Worm (Caenorhabditis elegans): ENCODE measurements around the gene srt-11.

Gene srt-11

ce11 chrII:14808686-14809085 lies 2.9 kb downstream of the srt-11 start, which contains the start of gene W01D2.6:
TSS of gene W01D2.6 (plus strand) at chrII:14808986.
- TF ChIP-seq nhr-129 (tag; optimal IDR thresholded peaks at IDR 0.05) (no peak), ama-1 (optimal IDR thresholded peaks at IDR 0.05) (no peak), nhr-237 (tag; optimal IDR thresholded peaks at IDR 0.05) (no peak), ztf-4 (tag; optimal IDR thresholded peaks at IDR 0.05) (no peak), nhr-23 (tag; optimal IDR thresholded peaks at IDR 0.05) (no peak), Y55F3AM.14 (GFP tag; optimal IDR thresholded peaks at IDR 0.05) (no peak), ceh-16 (tag; optimal IDR thresholded peaks at IDR 0.05) (no peak), sma-9 (GFP tag; optimal IDR thresholded peaks at IDR 0.05) (no peak), sma-9 (tag; optimal IDR thresholded peaks at IDR 0.05) (no peak), sma-3 (GFP tag; optimal IDR thresholded peaks at IDR 0.05) (no peak), nhr-25 (tag; optimal IDR thresholded peaks at IDR 0.05) (no peak), unc-55 (GFP tag; optimal IDR thresholded peaks at IDR 0.05) (no peak), nhr-21 (tag; optimal IDR thresholded peaks at IDR 0.05) (no peak)

- TF ChIP-seq elt-1 (tag; optimal IDR thresholded peaks at IDR 0.05) (no peak), lsy-2 (tag; optimal IDR thresholded peaks at IDR 0.05) (peak in 1 of 2 experiments; percentile 24), crh-2 (tag; optimal IDR thresholded peaks at IDR 0.05) (no peak), gmeb-1 (tag; optimal IDR thresholded peaks at IDR 0.05) (no peak), unc-62 (GFP tag; optimal IDR thresholded peaks at IDR 0.05) (no peak), elt-3 (tag; optimal IDR thresholded peaks at IDR 0.05) (no peak), F13H6.1 (tag; optimal IDR thresholded peaks at IDR 0.05) (peak; percentile 44), nhr-21 (tag; optimal IDR thresholded peaks at IDR 0.05) (no peak), lin-13 (GFP tag; optimal IDR thresholded peaks at IDR 0.05) (peak; percentile 11), Y55F3AM.14 (GFP tag; optimal IDR thresholded peaks at IDR 0.05) (no peak), snpc-4 (tag; optimal IDR thresholded peaks at IDR 0.05) (peak; percentile 66), mbf-1 (tag; optimal IDR thresholded peaks at IDR 0.05) (no peak), ceh-16 (tag; optimal IDR thresholded peaks at IDR 0.05) (no peak), nhr-6 (tag; optimal IDR thresholded peaks at IDR 0.05) (no peak), alr-1 (tag; optimal IDR thresholded peaks at IDR 0.05) (no peak), nhr-23 (tag; optimal IDR thresholded peaks at IDR 0.05) (no peak), nhr-12 (tag; optimal IDR thresholded peaks at IDR 0.05) (no peak), R02D3.7 (tag; optimal IDR thresholded peaks at IDR 0.05) (no peak), ZK546.5 (tag; optimal IDR thresholded peaks at IDR 0.05) (no peak), lin-11 (tag; optimal IDR thresholded peaks at IDR 0.05) (no peak), nhr-129 (tag; optimal IDR thresholded peaks at IDR 0.05) (peak; percentile 30), nhr-237 (tag; optimal IDR thresholded peaks at IDR 0.05) (no peak), blmp-1 (tag; optimal IDR thresholded peaks at IDR 0.05; ENCODE audit: insufficient read depth) (no peak), ztf-4 (tag; optimal IDR thresholded peaks at IDR 0.05) (no peak), nhr-77 (tag; optimal IDR thresholded peaks at IDR 0.05) (no peak), ceh-82 (tag; optimal IDR thresholded peaks at IDR 0.05) (no peak), skn-1 (tag; optimal IDR thresholded peaks at IDR 0.05) (no peak), ama-1 (optimal IDR thresholded peaks at IDR 0.05) (no peak), sma-9 (GFP tag; optimal IDR thresholded peaks at IDR 0.05) (peak; percentile 5), sma-9 (tag; optimal IDR thresholded peaks at IDR 0.05) (no peak), unc-55 (GFP tag; optimal IDR thresholded peaks at IDR 0.05) (peak; percentile 15), nhr-10 (tag; optimal IDR thresholded peaks at IDR 0.05) (no peak), mab-5 (tag; optimal IDR thresholded peaks at IDR 0.05) (no peak), sem-4 (tag; optimal IDR thresholded peaks at IDR 0.05) (no peak), C34F6.9 (tag; optimal IDR thresholded peaks at IDR 0.05) (peak; percentile 51), fos-1 (tag; optimal IDR thresholded peaks at IDR 0.05) (no peak)
These were observed 4.8 kb downstream of the srt-11 start for ce11 chrII:14810609-14811008.

- no peak for TF ChIP-seq mdl-1 (tag; optimal IDR thresholded peaks at IDR 0.05)
- peak; percentile 43 for TF ChIP-seq snpc-4 (tag; optimal IDR thresholded peaks at IDR 0.05)
- peak; percentile 19 for TF ChIP-seq crh-2 (tag; optimal IDR thresholded peaks at IDR 0.05)
- peak; percentile 63 for TF ChIP-seq F13H6.1 (tag; optimal IDR thresholded peaks at IDR 0.05)
- no peak for TF ChIP-seq nhr-77 (tag; optimal IDR thresholded peaks at IDR 0.05)
- no peak for TF ChIP-seq egl-27 (tag; optimal IDR thresholded peaks at IDR 0.05)
- peak; percentile 78 for TF ChIP-seq fos-1 (tag; optimal IDR thresholded peaks at IDR 0.05)
- no peak for TF ChIP-seq ztf-11 (tag; optimal IDR thresholded peaks at IDR 0.05)
- no peak for TF ChIP-seq skn-1 (tag; optimal IDR thresholded peaks at IDR 0.05)
- TF ChIP-seq lsy-2 (tag; optimal IDR thresholded peaks at IDR 0.05) = no peak
- no peak for TF ChIP-seq peb-1 (tag; optimal IDR thresholded peaks at IDR 0.05)
- TF ChIP-seq sma-9 (GFP tag; optimal IDR thresholded peaks at IDR 0.05) = peak; percentile 69
- TF ChIP-seq sma-9 (tag; optimal IDR thresholded peaks at IDR 0.05) = no peak
- TF ChIP-seq lin-13 (GFP tag; optimal IDR thresholded peaks at IDR 0.05) = no peak
- peak; percentile 53 for TF ChIP-seq blmp-1 (tag; optimal IDR thresholded peaks at IDR 0.05; ENCODE audit: insufficient read depth)
These were observed 5.7 kb downstream of the srt-11 start for ce11 chrII:14811472-14811871.

Data from whole organism, L2 larva.